Worm (Caenorhabditis elegans) whole organism, young adult: Measurements from ENCODE around the gene F37A4.6.

ENCODE experiments used
- B0336.3 ChIP-seq: fragments of 200-800 bp; sonication (Bioruptor generic); IDR thresholded peaks from 2 replicates; pipeline ENCODE4 v1.3.6; 2022; ENCODE audit warnings: missing genetic modification characterization, missing compliant biosample characterization
- F10E7.11 ChIP-seq: sonication (generic microtip); optimal IDR thresholded peaks from 2 replicates; lab custom pipeline; 2017; ENCODE audit warnings: mild to moderate bottlenecking, missing genetic modification characterization, moderate library complexity, missing compliant biosample characterization
- F39B2.1 ChIP-seq: fragments of 200-800 bp; sonication (Bioruptor generic); IDR thresholded peaks from 2 replicates; pipeline ENCODE4 v1.3.6; 2022; ENCODE audit warnings: missing genetic modification reagents, missing genetic modification characterization, missing compliant biosample characterization
- F57C9.4 ChIP-seq: sonication (generic microtip); optimal IDR thresholded peaks from 2 replicates; lab custom pipeline; 2017; ENCODE audit warnings: mild to moderate bottlenecking, missing genetic modification characterization, missing compliant biosample characterization
- K12H6.12 ChIP-seq: fragments of 200-800 bp; sonication (Bioruptor generic); optimal IDR thresholded peaks from 2 replicates; lab custom pipeline; 2018; ENCODE audit warnings: mild to moderate bottlenecking, missing genetic modification characterization, missing compliant biosample characterization
- T26A5.8 ChIP-seq: sonication (generic microtip); optimal IDR thresholded peaks from 2 replicates; lab custom pipeline; 2016; ENCODE audit warnings: missing genetic modification characterization, missing compliant biosample characterization
- Y53G8AR.9 ChIP-seq: fragments of 200-800 bp; sonication (Bioruptor generic); conservative IDR thresholded peaks from 2 replicates; pipeline ENCODE4 v1.3.6; 2022; ENCODE audit warnings: missing genetic modification reagents, missing genetic modification characterization, missing compliant biosample characterization
- Y56A3A.18 ChIP-seq: fragments of 200-800 bp; sonication (Bioruptor generic); IDR thresholded peaks from 2 replicates; pipeline ENCODE4 v1.3.6; 2022; ENCODE audit warnings: missing genetic modification reagents, missing genetic modification characterization, missing compliant biosample characterization
- atf-7 ChIP-seq: sonication (generic microtip); optimal IDR thresholded peaks from 2 replicates; lab custom pipeline; 2017; ENCODE audit warnings: mild to moderate bottlenecking, missing genetic modification characterization, missing compliant biosample characterization
- athp-1 ChIP-seq: sonication (generic microtip); optimal IDR thresholded peaks from 2 replicates; lab custom pipeline; 2017; ENCODE audit warnings: mild to moderate bottlenecking, missing genetic modification characterization, missing compliant biosample characterization
- attf-5 ChIP-seq: fragments of 200-800 bp; sonication (Bioruptor generic); optimal IDR thresholded peaks from 2 replicates; lab custom pipeline; 2018; ENCODE audit warnings: mild to moderate bottlenecking, missing genetic modification characterization, missing compliant biosample characterization
- attf-6 ChIP-seq: fragments of 200-800 bp; sonication (Bioruptor generic); IDR thresholded peaks from 2 replicates; pipeline ENCODE4 v1.3.6; 2022; ENCODE audit warnings: missing genetic modification reagents, missing genetic modification characterization, missing compliant biosample characterization
- ccch-3 ChIP-seq: fragments of 200-800 bp; sonication (Bioruptor generic); optimal IDR thresholded peaks from 2 replicates; lab custom pipeline; 2018; ENCODE audit warnings: mild to moderate bottlenecking, missing genetic modification characterization, missing compliant biosample characterization
- cebp-1 ChIP-seq, 2 experiments: fragments of 200-800 bp in 1 of 2; sonication (Bioruptor generic) in 1 of 2; sonication (generic microtip) in 1 of 2; IDR thresholded peaks in 1 of 2; optimal IDR thresholded peaks in 1 of 2; 2 replicates each; pipeline versions ENCODE4 v1.3.6 to Lab custom; 2017 to 2022; ENCODE audit warnings: missing compliant biosample characterization in 2 of 2, missing genetic modification characterization in 2 of 2, mild to moderate bottlenecking in 1 of 2, missing genetic modification reagents in 1 of 2, moderate library complexity in 1 of 2
- cebp-2 ChIP-seq: fragments of 200-800 bp; sonication (Bioruptor generic); IDR thresholded peaks from 2 replicates; pipeline ENCODE4 v1.3.6; 2022; ENCODE audit warnings: missing genetic modification characterization, missing compliant biosample characterization
- ceh-27 ChIP-seq: fragments of 200-800 bp; sonication (Bioruptor generic); optimal IDR thresholded peaks from 2 replicates; lab custom pipeline; 2018; ENCODE audit warnings: mild to moderate bottlenecking, missing genetic modification characterization, moderate library complexity, missing compliant biosample characterization
- ceh-40 ChIP-seq: fragments of 200-800 bp; sonication (Bioruptor generic); IDR thresholded peaks from 2 replicates; pipeline ENCODE4 v1.3.6; 2022; ENCODE audit warnings: missing genetic modification characterization, missing compliant biosample characterization
- ceh-91 ChIP-seq: fragments of 200-800 bp; sonication (Bioruptor generic); IDR thresholded peaks from 2 replicates; pipeline ENCODE4 v1.3.6; 2022; ENCODE audit warnings: missing genetic modification reagents, missing genetic modification characterization, missing compliant biosample characterization
- chd-7 ChIP-seq: sonication (generic microtip); optimal IDR thresholded peaks from 2 replicates; lab custom pipeline; 2016; ENCODE audit warnings: mild to moderate bottlenecking, missing genetic modification characterization, moderate library complexity, missing compliant biosample characterization
- die-1 ChIP-seq: sonication (generic microtip); optimal IDR thresholded peaks from 2 replicates; lab custom pipeline; 2016; ENCODE audit warnings: missing genotype, mild to moderate bottlenecking, missing genetic modification characterization, missing compliant biosample characterization
- efl-1 ChIP-seq: fragments of 150-350 bp; optimal IDR thresholded peaks from 2 replicates; lab custom pipeline; 2014; ENCODE audit warnings: missing biosample characterization, missing genetic modification reagents, missing genetic modification characterization
- egl-44 ChIP-seq: fragments of 200-800 bp; sonication (Bioruptor generic); IDR thresholded peaks from 2 replicates; pipeline ENCODE4 v1.3.6; 2022; ENCODE audit warnings: missing genetic modification reagents, missing genetic modification characterization, missing compliant biosample characterization
- hlh-12 ChIP-seq: sonication (generic microtip); optimal IDR thresholded peaks from 2 replicates; lab custom pipeline; 2016; ENCODE audit warnings: missing genetic modification characterization, missing compliant biosample characterization
- hmg-1.2 ChIP-seq: fragments of 200-800 bp; sonication (Bioruptor generic); IDR thresholded peaks from 2 replicates; pipeline ENCODE4 v1.3.6; 2022; ENCODE audit warnings: missing genetic modification reagents, missing genetic modification characterization, missing compliant biosample characterization
- hmg-20 ChIP-seq: fragments of 200-800 bp; sonication (Bioruptor generic); IDR thresholded peaks from 2 replicates; pipeline ENCODE4 v1.3.6; 2022; ENCODE audit warnings: missing genetic modification reagents, missing genetic modification characterization, missing compliant biosample characterization
- hsf-1 ChIP-seq: fragments of 200-800 bp; sonication (Bioruptor generic); IDR thresholded peaks from 2 replicates; pipeline ENCODE4 v1.3.6; 2022; ENCODE audit warnings: missing genetic modification reagents, missing genetic modification characterization, missing compliant biosample characterization
- let-607 ChIP-seq, 2 experiments: fragments of 200-800 bp in 1 of 2; sonication (Bioruptor generic) in 1 of 2; sonication (generic microtip) in 1 of 2; optimal IDR thresholded peaks; 2 replicates each; lab custom pipeline; 2016 to 2018; ENCODE audit warnings: mild to moderate bottlenecking in 2 of 2, missing compliant biosample characterization in 2 of 2, missing genetic modification characterization in 2 of 2, moderate library complexity in 2 of 2, missing genotype in 1 of 2
- lin-40 ChIP-seq: sonication (generic microtip); optimal IDR thresholded peaks from 2 replicates; lab custom pipeline; 2016; ENCODE audit warnings: missing genetic modification characterization, mild to moderate bottlenecking, missing compliant biosample characterization, missing genotype, missing genetic modification reagents
- lsy-27 ChIP-seq: sonication (generic microtip); optimal IDR thresholded peaks from 2 replicates; lab custom pipeline; 2017; ENCODE audit warnings: missing genetic modification characterization, mild to moderate bottlenecking, missing compliant biosample characterization, antibody characterized with exemption, missing genotype, borderline replicate concordance; ENCODE audit not compliant: insufficient read depth
- madf-3 ChIP-seq: fragments of 200-800 bp; sonication (Bioruptor generic); IDR thresholded peaks from 2 replicates; pipeline ENCODE4 v1.3.6; 2022; ENCODE audit warnings: missing genetic modification reagents, missing genetic modification characterization, missing compliant biosample characterization
- madf-8 ChIP-seq: fragments of 200-800 bp; sonication (Bioruptor generic); conservative IDR thresholded peaks from 2 replicates; pipeline ENCODE4 v1.3.6; 2022; ENCODE audit warnings: missing genetic modification reagents, missing genetic modification characterization, missing compliant biosample characterization
- mel-28 ChIP-seq: sonication (generic microtip); optimal IDR thresholded peaks from 2 replicates; lab custom pipeline; 2016; ENCODE audit warnings: borderline replicate concordance, mild to moderate bottlenecking, missing genetic modification characterization, missing compliant biosample characterization
- nfyb-1 ChIP-seq: fragments of 200-800 bp; sonication (Bioruptor generic); IDR thresholded peaks from 2 replicates; pipeline ENCODE4 v1.3.6; 2022; ENCODE audit warnings: missing genetic modification reagents, missing genetic modification characterization, missing compliant biosample characterization
- nhr-120 ChIP-seq: fragments of 200-800 bp; sonication (Bioruptor generic); IDR thresholded peaks from 2 replicates; pipeline ENCODE4 v1.3.6; 2022; ENCODE audit warnings: missing genetic modification characterization, missing compliant biosample characterization
- nhr-80 ChIP-seq: sonication (generic microtip); optimal IDR thresholded peaks from 2 replicates; lab custom pipeline; 2016; ENCODE audit warnings: missing genetic modification characterization, missing compliant biosample characterization
- pha-4 ChIP-seq: fragments of 150-350 bp; sonication (generic microtip); optimal IDR thresholded peaks from 2 replicates; lab custom pipeline; 2014; ENCODE audit warnings: missing biosample characterization, missing genetic modification reagents, missing genetic modification characterization
- rec-8 ChIP-seq, 2 experiments: sonication (generic microtip); optimal IDR thresholded peaks; 2 replicates each; lab custom pipeline; 2016; ENCODE audit warnings: mild to moderate bottlenecking in 2 of 2, missing genetic modification characterization in 2 of 2, missing genetic modification reagents in 2 of 2, missing genotype in 2 of 2, missing biosample characterization in 1 of 2, missing compliant biosample characterization in 1 of 2, moderate library complexity in 1 of 2
- rpc-1 ChIP-seq, 2 experiments: fragments of 150-350 bp in 1 of 2; sonication (generic microtip) in 1 of 2; optimal IDR thresholded peaks; 2 replicates each; lab custom pipeline; 2014 to 2018; ENCODE audit warnings: missing biosample characterization in 1 of 2, missing genetic modification characterization in 1 of 2, missing genetic modification reagents in 1 of 2, missing genotype in 1 of 2
- sdz-38 ChIP-seq: sonication (generic microtip); optimal IDR thresholded peaks from 2 replicates; lab custom pipeline; 2016; ENCODE audit warnings: missing genotype, missing genetic modification characterization, missing compliant biosample characterization
- tlf-1 ChIP-seq: fragments of 200-800 bp; sonication (Bioruptor generic); optimal IDR thresholded peaks from 2 replicates; lab custom pipeline; 2018; ENCODE audit warnings: mild to moderate bottlenecking, missing genetic modification characterization, missing compliant biosample characterization
- ztf-22 ChIP-seq: fragments of 200-800 bp; sonication (Bioruptor generic); optimal IDR thresholded peaks from 2 replicates; lab custom pipeline; 2018; ENCODE audit warnings: mild to moderate bottlenecking, missing genetic modification characterization, moderate library complexity, missing compliant biosample characterization
- ztf-26 ChIP-seq: sonication (generic microtip); optimal IDR thresholded peaks from 2 replicates; lab custom pipeline; 2017; ENCODE audit warnings: missing genetic modification characterization, missing compliant biosample characterization
- ztf-3 ChIP-seq: fragments of 200-800 bp; sonication (Bioruptor generic); optimal IDR thresholded peaks from 2 replicates; lab custom pipeline; 2018; ENCODE audit warnings: mild to moderate bottlenecking, missing genetic modification characterization, missing compliant biosample characterization

Gene F37A4.6

ce11 chrIII:6681790-6682189, 23.8 kb upstream of the F37A4.6 start:
- TF ChIP-seq T26A5.8 (tag; lab: Kevin White, UChicago) (no peak), tlf-1 (GFP tag; lab: Kevin White, UChicago) (no peak), ceh-40 (GFP tag; lab: Robert Waterston, UW) (no peak), ztf-3 (GFP tag; lab: Kevin White, UChicago) (no peak), attf-6 (GFP tag; lab: Robert Waterston, UW) (no peak), lsy-27 (no peak), sdz-38 (tag; lab: Kevin White, UChicago) (no peak), efl-1 (no peak), let-607 (tag; optimal IDR thresholded peaks at IDR 0.05; lab: Kevin White, UChicago) (no peak)

ce11 chrIII:6690490-6690889, 15.1 kb upstream of the F37A4.6 start:
- TF ChIP-seq nhr-80 (tag; lab: Kevin White, UChicago) (no peak), attf-6 (GFP tag; lab: Robert Waterston, UW) (no peak), F57C9.4 (no peak)
- TF ChIP-seq, all 124 proteins: peak for 0

ce11 chrIII:6693285-6693684, 12.3 kb upstream of the F37A4.6 start:
- TF ChIP-seq nhr-120 (GFP tag; lab: Robert Waterston, UW) (no peak), nhr-80 (tag; lab: Kevin White, UChicago) (peak; percentile 85)

- no peak for TF ChIP-seq let-607 (tag; optimal IDR thresholded peaks at IDR 0.05; lab: Kevin White, UChicago)
- no peak for TF ChIP-seq ztf-22 (GFP tag; lab: Kevin White, UChicago)
- no peak for TF ChIP-seq madf-8 (GFP tag; lab: Robert Waterston, UW)
- no peak for TF ChIP-seq F10E7.11 (tag; lab: Kevin White, UChicago)
- TF ChIP-seq mel-28, result no peak
- no peak for TF ChIP-seq hlh-12
- no peak for TF ChIP-seq hsf-1 (GFP tag; lab: Robert Waterston, UW)
- no peak for TF ChIP-seq Y53G8AR.9
- TF ChIP-seq rec-8 (tag; optimal IDR thresholded peaks at IDR 0.05; lab: Kevin White, UChicago), result no peak
- TF ChIP-seq cebp-1 (GFP tag; IDR thresholded peaks at IDR 0.05; lab: Robert Waterston, UW), result no peak
- TF ChIP-seq cebp-1 (tag; optimal IDR thresholded peaks at IDR 0.05; lab: Kevin White, UChicago), result no peak
- TF ChIP-seq chd-7, result no peak
- TF ChIP-seq hmg-20 (GFP tag; lab: Robert Waterston, UW), result no peak
- TF ChIP-seq nfyb-1 (GFP tag; lab: Robert Waterston, UW), result no peak
- no peak for TF ChIP-seq lin-40 (tag; lab: Kevin White, UChicago)
- TF ChIP-seq madf-3 (GFP tag; lab: Robert Waterston, UW), result peak; percentile 37; the same call in 1 of the 2 replicates
- TF ChIP-seq hmg-1.2 (GFP tag; lab: Robert Waterston, UW), result peak; percentile 31; the same call in 1 of the 2 replicates
- TF ChIP-seq ccch-3 (GFP tag; lab: Kevin White, UChicago), result no peak
- TF ChIP-seq B0336.3 (GFP tag; lab: Robert Waterston, UW), result no peak
- TF ChIP-seq F39B2.1, result no peak
- no peak for TF ChIP-seq pha-4 (tag; lab: Kevin White, UChicago)
- TF ChIP-seq atf-7, result peak; percentile 6
- TF ChIP-seq egl-44 (GFP tag; lab: Robert Waterston, UW), result no peak
- TF ChIP-seq cebp-2 (GFP tag; lab: Robert Waterston, UW), result no peak
- no peak for TF ChIP-seq athp-1 (tag; lab: Kevin White, UChicago)
- TF ChIP-seq K12H6.12 (tag; lab: Kevin White, UChicago), result peak; percentile 23
- TF ChIP-seq ceh-27, result peak; percentile 54
- TF ChIP-seq ztf-26 (tag; lab: Kevin White, UChicago), result no peak
- TF ChIP-seq die-1 (tag; lab: Kevin White, UChicago), result no peak
- no peak for TF ChIP-seq ceh-91 (GFP tag; lab: Robert Waterston, UW)
- no peak for TF ChIP-seq rpc-1 (optimal IDR thresholded peaks at IDR 0.05; lab: Kevin White, UChicago)
- TF ChIP-seq rpc-1 (tag; optimal IDR thresholded peaks at IDR 0.05; lab: Kevin White, UChicago), result no peak
- TF ChIP-seq attf-5 (GFP tag; lab: Kevin White, UChicago), result no peak
- TF ChIP-seq Y56A3A.18, result no peak
Observed at ce11 chrIII:6695189-6695588, 10.4 kb upstream of the F37A4.6 start.
